Fruit fly (Drosophila melanogaster): ENCODE data around the gene CG13051.

CG13051 gene

DNA sequence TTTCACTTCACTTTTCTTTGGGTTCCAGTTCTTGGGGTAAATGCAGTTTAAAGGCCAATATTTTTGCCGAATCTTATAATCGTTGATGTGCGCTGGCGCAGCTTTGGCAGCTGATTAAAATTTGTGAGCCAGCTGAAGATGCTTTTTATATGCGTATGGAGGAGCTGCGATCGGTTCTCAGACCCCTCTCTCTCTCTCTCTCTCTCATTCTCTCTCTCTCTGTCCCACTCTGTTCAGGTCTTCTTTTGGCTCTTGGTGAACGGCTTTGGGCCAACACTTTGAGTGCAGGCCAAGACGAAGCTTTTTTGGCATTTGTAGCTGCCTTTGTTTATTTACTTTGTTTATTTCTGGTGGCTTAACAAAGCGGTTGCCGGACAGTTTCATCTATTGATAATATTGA is 23.4 kb upstream of the CG13051 start, which contains the start of gene CG13046:
Gene CG13046 (minus strand): TSS at position 101 of the 400 bp plus-strand sequence.
- TF ChIP-seq psq (optimal IDR thresholded peaks at IDR 0.05) (no peak), usp (GFP tag; optimal IDR thresholded peaks at IDR 0.05) (no peak), CG8478 (optimal IDR thresholded peaks at IDR 0.05) (no peak), Dll (optimal IDR thresholded peaks at IDR 0.05) (no peak), pan (optimal IDR thresholded peaks at IDR 0.05) (no peak), EcR (GFP tag; optimal IDR thresholded peaks at IDR 0.05) (no peak)

DNA sequence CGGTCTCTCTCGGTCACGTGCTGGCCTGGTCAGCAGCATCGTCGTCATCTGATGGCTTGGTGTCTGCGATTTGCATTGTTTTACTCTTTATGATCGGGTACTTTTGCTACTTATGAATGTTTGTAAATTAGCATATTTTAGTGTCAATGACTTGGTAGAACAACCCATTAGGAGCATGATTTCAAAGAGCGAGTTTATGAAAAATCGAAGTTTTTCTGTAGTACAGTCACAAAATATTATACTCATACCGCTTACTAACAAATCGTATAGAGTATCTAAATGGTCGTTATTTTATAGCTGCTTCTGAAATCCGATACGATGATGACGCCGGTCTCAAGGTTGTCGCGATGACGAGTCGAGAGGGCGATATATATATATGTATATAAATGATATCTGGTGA is 21.4 kb upstream of the CG13051 start:
- TF ChIP-seq EcR (GFP tag; optimal IDR thresholded peaks at IDR 0.05) = no peak
- no peak for TF ChIP-seq pan (optimal IDR thresholded peaks at IDR 0.05)
- no peak for TF ChIP-seq Dll (optimal IDR thresholded peaks at IDR 0.05)
- no peak for TF ChIP-seq CG8478 (optimal IDR thresholded peaks at IDR 0.05)
- no peak for TF ChIP-seq psq (optimal IDR thresholded peaks at IDR 0.05)

DNA sequence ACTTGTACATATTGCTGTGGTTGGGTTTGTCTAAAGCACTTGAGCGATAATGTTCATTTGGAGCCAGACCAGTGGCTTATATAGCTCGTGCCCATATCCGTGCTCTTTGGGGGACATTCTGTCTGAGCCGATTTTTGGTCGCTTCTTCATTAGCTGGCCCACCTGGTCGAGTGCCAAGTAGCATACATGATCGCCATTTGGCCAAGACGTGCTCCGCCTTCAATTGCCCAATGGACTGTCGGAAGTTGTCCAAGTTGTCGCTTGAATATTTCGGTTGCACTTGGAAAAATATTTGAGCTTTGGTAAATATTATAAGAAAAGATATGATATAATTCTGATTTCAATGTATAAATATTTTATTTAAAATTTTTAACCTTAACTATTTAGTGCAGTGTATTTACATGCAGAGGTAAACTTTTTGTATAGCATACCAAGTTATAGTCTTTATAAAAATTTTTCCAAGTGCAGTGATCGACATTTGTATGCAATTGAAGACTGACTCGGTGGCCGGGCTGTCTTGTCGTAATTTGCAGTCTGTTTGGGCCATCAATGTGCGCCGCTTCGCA is 20.5 kb upstream of the CG13051 start, which contains the start of gene CG13047:
Gene CG13047 (minus strand): TSS at position 51 of the 566 bp plus-strand sequence.
- TF ChIP-seq usp (GFP tag; optimal IDR thresholded peaks at IDR 0.05) (no peak), CG8478 (optimal IDR thresholded peaks at IDR 0.05) (no peak), Dll (optimal IDR thresholded peaks at IDR 0.05) (no peak), psq (optimal IDR thresholded peaks at IDR 0.05) (no peak), EcR (GFP tag; optimal IDR thresholded peaks at IDR 0.05) (no peak), pan (optimal IDR thresholded peaks at IDR 0.05) (no peak)

DNA sequence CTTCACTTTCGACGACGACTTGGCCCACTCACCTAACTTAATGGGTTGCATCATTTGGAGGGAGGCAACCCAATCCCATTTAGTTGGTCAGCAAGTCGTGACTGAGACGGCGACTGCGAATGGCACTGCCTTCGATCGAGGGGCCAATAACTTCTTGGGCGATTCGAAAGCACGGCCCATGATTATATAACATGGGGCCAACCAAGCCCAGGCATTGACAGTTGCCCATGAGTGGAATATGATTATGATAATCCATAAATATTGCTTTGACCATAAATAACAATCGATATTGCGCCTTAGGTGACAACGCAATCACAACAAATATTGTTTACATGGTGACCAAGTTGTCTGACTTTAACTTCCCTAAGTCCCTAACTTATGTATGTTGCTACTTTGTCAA is 18.9 kb upstream of the CG13051 start, which contains the start of gene CG13048:
Gene CG13048 (minus strand): TSS at position 101 of the 400 bp plus-strand sequence.
- TF ChIP-seq Dll (optimal IDR thresholded peaks at IDR 0.05) = no peak
- no peak for TF ChIP-seq usp (GFP tag; optimal IDR thresholded peaks at IDR 0.05)
- TF ChIP-seq EcR (GFP tag; optimal IDR thresholded peaks at IDR 0.05) = no peak
- TF ChIP-seq psq (optimal IDR thresholded peaks at IDR 0.05) = no peak
- TF ChIP-seq pan (optimal IDR thresholded peaks at IDR 0.05) = no peak
- no peak for TF ChIP-seq CG8478 (optimal IDR thresholded peaks at IDR 0.05)

DNA sequence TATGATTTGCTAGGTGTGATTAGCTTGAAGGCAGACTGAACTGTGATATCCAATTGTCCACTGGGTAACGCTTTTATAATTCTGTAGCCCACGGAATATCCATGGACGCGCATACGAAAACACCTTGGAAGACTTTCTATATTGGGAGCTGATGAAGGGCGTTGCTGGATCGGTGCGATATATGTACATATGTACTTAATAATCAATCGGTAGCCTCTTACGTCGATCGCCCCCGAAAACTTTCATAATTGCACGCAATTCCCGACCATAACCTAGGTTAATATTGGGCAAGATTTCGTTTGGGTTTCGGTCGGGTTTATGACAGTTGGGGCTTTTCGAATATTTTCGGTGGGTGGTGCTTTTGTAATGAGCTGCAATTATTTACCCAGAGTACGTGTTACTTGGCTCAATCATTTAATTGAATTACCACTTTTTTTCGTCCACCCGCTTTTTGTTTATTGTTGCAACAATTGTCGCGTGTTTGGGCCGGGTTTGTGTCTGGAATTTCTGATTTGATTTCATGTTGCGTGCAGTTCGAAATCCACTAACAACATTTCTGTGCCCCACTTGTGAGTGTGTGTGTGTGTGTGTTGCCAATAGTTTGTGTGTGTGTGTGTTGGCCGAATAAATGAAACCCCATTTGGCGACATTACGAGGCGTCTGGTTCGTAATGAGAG is 17.1 kb upstream of the CG13051 start, which contains the start of gene CG13049:
Gene CG13049 (minus strand): TSS at position 51 of the 677 bp plus-strand sequence.
- TF ChIP-seq usp (GFP tag; optimal IDR thresholded peaks at IDR 0.05) = no peak
- TF ChIP-seq psq (optimal IDR thresholded peaks at IDR 0.05) = no peak
- no peak for TF ChIP-seq pan (optimal IDR thresholded peaks at IDR 0.05)

DNA sequence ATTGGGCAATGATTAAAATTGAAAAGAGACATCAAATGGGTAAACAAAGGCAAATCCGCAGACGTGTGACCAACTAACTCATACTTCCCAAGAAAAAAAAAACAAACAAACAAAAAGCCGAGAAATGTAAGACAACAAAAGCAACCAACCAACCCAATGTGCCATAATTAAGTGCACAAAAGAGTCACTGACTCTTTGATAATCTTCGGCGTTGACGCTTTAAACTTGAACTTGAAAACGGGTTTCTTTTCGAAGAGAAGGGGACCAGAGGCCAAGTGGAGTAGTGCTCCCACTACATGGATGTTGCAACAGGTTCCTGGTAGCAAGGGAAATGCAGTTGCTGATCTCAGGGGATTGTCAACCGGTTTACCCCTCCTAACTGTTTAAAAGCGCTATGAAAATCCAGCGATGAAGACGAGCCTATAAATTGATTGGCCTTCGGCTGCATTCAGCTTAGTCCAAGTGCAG is 15.1 kb upstream of the CG13051 start, which contains the start of gene CG13064:
Gene CG13064 (plus strand): TSS at position 418 of the 468 bp plus-strand sequence.
- TF ChIP-seq CG8478 (optimal IDR thresholded peaks at IDR 0.05) = no peak
- TF ChIP-seq Dll (optimal IDR thresholded peaks at IDR 0.05) = no peak
- peak in 1 of 2 experiments; percentile 54 for TF ChIP-seq EcR (GFP tag; optimal IDR thresholded peaks at IDR 0.05)
- no peak for TF ChIP-seq pan (optimal IDR thresholded peaks at IDR 0.05)
- no peak for TF ChIP-seq usp (GFP tag; optimal IDR thresholded peaks at IDR 0.05)
- TF ChIP-seq psq (optimal IDR thresholded peaks at IDR 0.05) = no peak

DNA sequence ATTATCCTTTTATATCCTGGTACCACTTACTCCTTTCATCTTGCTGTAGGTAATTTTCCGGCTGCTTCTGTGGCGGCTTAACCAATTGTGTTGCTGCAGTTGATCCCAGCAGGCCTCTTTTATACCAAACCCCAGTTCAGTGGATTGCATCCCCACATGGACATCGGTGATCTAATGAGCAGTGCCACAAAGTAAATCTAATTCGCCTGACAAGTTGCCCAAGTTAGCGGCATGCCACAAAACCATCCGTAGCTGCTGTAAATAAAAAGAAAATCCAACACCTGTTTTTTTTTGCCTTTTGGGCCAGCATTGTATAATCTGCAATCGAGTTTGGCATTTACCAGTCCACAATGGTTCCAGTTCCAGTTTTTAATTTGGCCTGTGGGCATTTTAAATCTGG is 14.3 kb upstream of the CG13051 start, which contains the start of gene CG13050:
Gene CG13050 (minus strand): TSS at position 101 of the 400 bp plus-strand sequence.
- no peak for TF ChIP-seq Dll (optimal IDR thresholded peaks at IDR 0.05)
- TF ChIP-seq EcR (GFP tag; optimal IDR thresholded peaks at IDR 0.05) = no peak
- no peak for TF ChIP-seq psq (optimal IDR thresholded peaks at IDR 0.05)
- no peak for TF ChIP-seq CG8478 (optimal IDR thresholded peaks at IDR 0.05)
- no peak for TF ChIP-seq usp (GFP tag; optimal IDR thresholded peaks at IDR 0.05)
- no peak for TF ChIP-seq pan (optimal IDR thresholded peaks at IDR 0.05)

DNA sequence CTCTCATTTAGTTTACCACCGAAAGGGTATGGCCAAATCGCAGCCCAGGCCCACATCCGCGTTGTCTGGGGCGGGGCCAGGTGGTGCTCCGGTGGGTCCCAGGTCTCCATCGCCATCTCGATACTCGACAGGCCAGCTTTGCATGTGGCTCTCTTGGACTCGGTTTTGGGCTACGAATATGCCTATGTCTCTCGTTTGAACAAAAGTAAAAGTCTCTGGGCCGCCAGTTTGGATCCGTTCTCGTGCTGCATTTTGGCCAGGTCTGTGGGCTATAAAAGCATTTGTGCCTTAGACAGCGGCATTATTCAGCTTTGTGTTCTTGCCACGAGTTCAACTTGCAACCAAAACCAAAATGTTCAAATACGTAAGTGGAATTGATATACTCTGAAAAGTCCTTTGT is 12.2 kb upstream of the CG13051 start, which contains the start of gene CG13065:
Gene CG13065 (plus strand): TSS at position 301 of the 400 bp plus-strand sequence.
- TF ChIP-seq Dll (optimal IDR thresholded peaks at IDR 0.05) (no peak), pan (optimal IDR thresholded peaks at IDR 0.05) (no peak), usp (GFP tag; optimal IDR thresholded peaks at IDR 0.05) (no peak), psq (optimal IDR thresholded peaks at IDR 0.05) (no peak), EcR (GFP tag; optimal IDR thresholded peaks at IDR 0.05) (no peak), CG8478 (optimal IDR thresholded peaks at IDR 0.05) (no peak)

DNA sequence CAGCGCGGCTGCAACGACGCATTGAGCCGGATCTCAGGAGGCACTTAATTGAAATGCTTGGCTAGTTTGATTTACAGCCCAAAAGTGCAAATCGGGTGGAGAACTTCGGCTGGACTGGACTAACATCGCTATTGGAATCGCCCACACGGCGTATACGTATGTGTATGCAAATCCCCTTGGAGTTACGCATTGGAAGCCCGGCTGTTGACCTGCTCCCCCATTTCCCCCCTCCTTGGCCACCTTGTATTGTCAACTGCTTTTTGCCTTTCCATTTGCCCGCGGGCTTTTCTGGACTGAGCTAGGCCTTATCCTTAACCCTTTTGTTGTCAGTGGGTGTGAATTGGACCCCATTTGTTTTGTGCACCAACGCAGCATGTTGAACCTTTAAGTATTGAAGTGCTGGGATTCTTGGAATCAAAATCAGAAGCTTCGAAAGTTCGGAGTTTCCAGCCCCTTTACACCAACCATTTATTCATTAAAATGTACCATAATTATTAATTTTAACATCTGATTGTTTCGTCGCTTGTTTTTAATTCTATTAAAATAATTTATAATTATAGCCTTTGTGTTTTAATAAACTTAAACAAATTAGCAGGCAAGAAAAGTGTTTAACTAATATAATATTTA is 10.6 kb upstream of the CG13051 start:
- TF ChIP-seq usp (GFP tag; optimal IDR thresholded peaks at IDR 0.05) = no peak
- TF ChIP-seq EcR (GFP tag; optimal IDR thresholded peaks at IDR 0.05) = peak in 1 of 2 experiments; percentile 71

DNA sequence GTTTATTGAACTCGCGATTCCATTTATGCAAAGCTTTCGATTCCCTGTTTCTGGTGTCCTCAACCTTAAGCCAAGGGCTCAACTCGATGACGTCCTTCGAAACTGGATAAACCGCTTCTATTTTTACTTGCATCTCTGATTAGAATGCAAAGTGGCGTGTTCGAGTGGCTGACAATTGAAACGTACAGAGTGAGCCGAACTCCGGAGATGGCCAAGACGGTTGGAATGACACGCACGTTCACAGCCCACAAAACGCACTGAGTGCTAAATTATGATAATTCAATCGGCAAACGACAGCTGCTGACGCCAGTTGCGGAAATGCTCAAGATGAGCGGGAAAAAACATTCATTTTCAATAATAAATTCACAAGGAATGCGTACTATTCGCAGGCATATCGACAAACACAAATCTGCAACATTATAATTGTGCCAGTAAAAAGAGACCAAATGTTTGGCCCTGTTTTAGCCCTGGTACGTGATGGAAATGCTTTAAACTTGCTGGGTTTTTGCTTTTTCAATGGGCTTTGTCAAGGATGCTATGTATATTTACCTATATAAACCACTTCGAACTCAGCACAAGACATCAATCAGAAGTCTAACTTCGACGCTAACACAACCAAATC is 7.5 kb upstream of the CG13051 start, which contains the start of gene CG13066:
Gene CG13066 (plus strand): TSS at position 572 of the 622 bp plus-strand sequence.
- TF ChIP-seq CG8478 (optimal IDR thresholded peaks at IDR 0.05) (no peak), EcR (GFP tag; optimal IDR thresholded peaks at IDR 0.05) (no peak), usp (GFP tag; optimal IDR thresholded peaks at IDR 0.05) (no peak), Dll (optimal IDR thresholded peaks at IDR 0.05) (no peak), psq (optimal IDR thresholded peaks at IDR 0.05) (no peak), pan (optimal IDR thresholded peaks at IDR 0.05) (no peak)

DNA sequence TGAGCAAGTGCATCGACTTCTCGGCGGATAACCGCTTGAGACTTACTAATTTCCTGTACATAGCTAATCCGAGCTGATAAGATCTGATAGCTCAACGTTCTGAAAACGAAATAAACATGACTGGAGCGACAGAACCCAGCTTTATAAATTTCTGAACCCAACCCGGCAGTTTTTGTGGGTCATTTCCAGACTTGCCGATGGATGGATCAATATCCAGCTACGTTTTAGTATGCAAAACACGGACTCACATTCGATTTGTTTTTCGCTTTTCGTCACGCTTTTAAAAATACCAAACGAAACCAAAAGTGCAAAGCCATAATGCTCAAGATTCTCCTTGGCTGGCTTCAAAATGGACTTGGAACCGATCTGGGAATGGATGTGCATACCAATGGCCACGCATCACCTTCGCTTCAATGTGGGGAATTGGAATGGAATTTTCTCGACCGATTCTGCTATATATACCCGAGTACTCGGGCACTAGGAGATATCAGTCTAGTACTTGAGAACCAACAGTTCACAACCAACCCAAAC is 6.0 kb upstream of the CG13051 start, which contains the start of the genes CG34248 and CG13067:
Gene CG34248 (minus strand): TSS at position 101 of the 531 bp plus-strand sequence.
Gene CG13067 (plus strand): TSS at position 481 of the 531 bp plus-strand sequence.
- TF ChIP-seq pan (optimal IDR thresholded peaks at IDR 0.05) (no peak), Dll (optimal IDR thresholded peaks at IDR 0.05) (no peak), psq (optimal IDR thresholded peaks at IDR 0.05) (no peak), EcR (GFP tag; optimal IDR thresholded peaks at IDR 0.05) (no peak), usp (GFP tag; optimal IDR thresholded peaks at IDR 0.05) (no peak), CG8478 (optimal IDR thresholded peaks at IDR 0.05) (no peak)
